Fruit fly (Drosophila melanogaster): ENCODE results near the gene CG18814.

- TF ChIP-seq CG7101 (tag; optimal IDR thresholded peaks at IDR 0.05) (no peak), cic (GFP tag; optimal IDR thresholded peaks at IDR 0.05) (no peak), CG1620 (GFP tag; optimal IDR thresholded peaks at IDR 0.05) (no peak), CG5204 (GFP tag; optimal IDR thresholded peaks at IDR 0.05) (no peak), CG7045 (GFP tag; optimal IDR thresholded peaks at IDR 0.05) (no peak), toe (GFP tag; optimal IDR thresholded peaks at IDR 0.05) (no peak), bab1 (GFP tag; optimal IDR thresholded peaks at IDR 0.05) (no peak), CG33017 (tag; optimal IDR thresholded peaks at IDR 0.05) (no peak), Crg-1 (GFP tag; optimal IDR thresholded peaks at IDR 0.05) (no peak), ovo (GFP tag; optimal IDR thresholded peaks at IDR 0.05) (no peak), tj (GFP tag; optimal IDR thresholded peaks at IDR 0.05) (no peak), kay (GFP tag; ENCODE audit: borderline replicate concordance) (no peak), Mnt (GFP tag; optimal IDR thresholded peaks at IDR 0.05) (no peak)
Observed at dm6 chr3L:16361200-16361815, 8.3 kb upstream of the CG18814 start.
